Worm (Caenorhabditis elegans) whole organism, young adult: ENCODE measurements around the gene C40H1.3.

Experiments
- F23B12.7 ChIP-seq: sonication (generic microtip); optimal IDR thresholded peaks from 2 replicates; lab custom pipeline; 2017; ENCODE audit warnings: missing genetic modification characterization, mild to moderate bottlenecking, missing compliant biosample characterization, antibody characterized with exemption, moderate library complexity; ENCODE audit not compliant: insufficient read depth
- F57C9.4 ChIP-seq: sonication (generic microtip); optimal IDR thresholded peaks from 2 replicates; lab custom pipeline; 2017; ENCODE audit warnings: mild to moderate bottlenecking, missing genetic modification characterization, missing compliant biosample characterization
- chd-7 ChIP-seq: sonication (generic microtip); optimal IDR thresholded peaks from 2 replicates; lab custom pipeline; 2016; ENCODE audit warnings: mild to moderate bottlenecking, missing genetic modification characterization, moderate library complexity, missing compliant biosample characterization
- egl-18 ChIP-seq: fragments of 200-800 bp; sonication (Bioruptor generic); IDR thresholded peaks from 2 replicates; pipeline ENCODE4 v1.3.6; 2022; ENCODE audit warnings: missing genetic modification reagents, missing genetic modification characterization, missing compliant biosample characterization
- hmg-1.2 ChIP-seq: fragments of 200-800 bp; sonication (Bioruptor generic); IDR thresholded peaks from 2 replicates; pipeline ENCODE4 v1.3.6; 2022; ENCODE audit warnings: missing genetic modification reagents, missing genetic modification characterization, missing compliant biosample characterization
- mxl-1 ChIP-seq: sonication (generic microtip); optimal IDR thresholded peaks from 2 replicates; lab custom pipeline; 2016; ENCODE audit warnings: missing genetic modification characterization, missing compliant biosample characterization
- pha-4 ChIP-seq: fragments of 150-350 bp; sonication (generic microtip); optimal IDR thresholded peaks from 2 replicates; lab custom pipeline; 2014; ENCODE audit warnings: missing biosample characterization, missing genetic modification reagents, missing genetic modification characterization

- TF ChIP-seq pha-4 (tag; lab: Kevin White, UChicago) (no peak), egl-18 (GFP tag; lab: Robert Waterston, UW) (no peak), F57C9.4 (tag; lab: Kevin White, UChicago) (no peak), chd-7 (tag; lab: Kevin White, UChicago) (no peak), F23B12.7 (tag; lab: Kevin White, UChicago) (no peak), mxl-1 (no peak), hmg-1.2 (GFP tag; lab: Robert Waterston, UW) (no peak)
Measured at ce11 chrIII:9277803-9278202, 51.4 kb downstream of the C40H1.3 start.
